Worm (Caenorhabditis elegans) whole organism, mixed stage, embryonic: ENCODE measurements around the gene pid-5.

ENCODE experiments used
- elt-1 ChIP-seq: sonication (generic microtip); optimal IDR thresholded peaks from 2 replicates; lab custom pipeline; 2017; ENCODE audit warnings: missing genetic modification characterization, mild to moderate bottlenecking, missing compliant biosample characterization, antibody characterized with exemption, moderate library complexity, borderline replicate concordance; ENCODE audit not compliant: insufficient read depth
- lin-13 ChIP-seq: fragments of 150-350 bp; optimal IDR thresholded peaks from 2 replicates; lab custom pipeline; 2014; ENCODE audit warnings: missing biosample characterization, missing genetic modification characterization
- snpc-4 ChIP-seq: fragments of 150-350 bp; optimal IDR thresholded peaks from 2 replicates; lab custom pipeline; 2014; ENCODE audit warnings: missing biosample characterization, missing genetic modification characterization
- unc-120 ChIP-seq: sonication (generic microtip); optimal IDR thresholded peaks from 2 replicates; lab custom pipeline; 2017; ENCODE audit warnings: missing genetic modification characterization, missing compliant biosample characterization; ENCODE audit not compliant: poor library complexity, severe bottlenecking
- unc-39 ChIP-seq: fragments of 150-350 bp; optimal IDR thresholded peaks from 2 replicates; lab custom pipeline; 2014; ENCODE audit warnings: missing biosample characterization, missing genetic modification characterization

DNA sequence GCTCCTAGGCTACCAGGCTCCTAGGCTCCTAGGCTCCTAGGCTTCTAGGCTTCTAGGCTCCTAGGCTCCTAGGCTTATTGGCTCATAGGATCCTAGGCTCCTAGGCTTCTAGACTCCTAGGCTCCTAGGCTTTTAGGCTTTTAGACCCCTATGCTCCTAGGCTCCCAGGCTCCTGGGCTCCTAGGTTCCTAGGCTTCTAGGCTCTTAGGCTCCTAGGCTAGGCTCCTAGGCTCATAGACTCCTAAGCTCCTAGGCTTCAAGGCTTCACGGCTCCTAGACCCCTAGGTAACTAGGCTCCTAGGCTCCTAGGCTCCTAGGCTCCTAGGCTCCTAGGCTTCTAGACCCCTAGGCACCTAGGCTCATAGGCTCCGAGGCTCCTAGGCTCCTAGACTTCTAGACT is 24.3 kb upstream of the pid-5 start:
- no peak for TF ChIP-seq unc-120
- TF ChIP-seq elt-1 = no peak
- no peak for TF ChIP-seq snpc-4 (tag; lab: Kevin White, UChicago)
- TF ChIP-seq unc-39 = no peak
- no peak for TF ChIP-seq lin-13 (tag; lab: Kevin White, UChicago)
